Fruit fly (Drosophila melanogaster) Kc167 (cell line): ENCODE data around the gene CG5568.

ENCODE experiments used
- Myc ChIP-seq: fragments of >200 bp; optimal IDR thresholded peaks from 2 replicates; lab custom pipeline; 2017; ENCODE audit warnings: missing external identifiers
- Sin3A ChIP-seq: fragments of >200 bp; optimal IDR thresholded peaks from 2 replicates; lab custom pipeline; 2018; ENCODE audit warnings: missing external identifiers
- h ChIP-seq: fragments of >200 bp; optimal IDR thresholded peaks from 3 replicates; lab custom pipeline; 2018; ENCODE audit warnings: missing external identifiers
- insv ChIP-seq: fragments of >200 bp; optimal IDR thresholded peaks from 3 replicates; lab custom pipeline; 2018; ENCODE audit warnings: missing external identifiers
- psq ChIP-seq: fragments of >200 bp; optimal IDR thresholded peaks from 2 replicates; lab custom pipeline; 2017; ENCODE audit warnings: missing external identifiers
- ttk ChIP-seq: sonication (Bioruptor generic); optimal IDR thresholded peaks from 2 replicates; lab custom pipeline; 2017; ENCODE audit warnings: missing external identifiers

The CG5568 gene

dm6 chr3L:5863868-5864413 is 7.4 kb upstream of the CG5568 start:
- TF ChIP-seq Myc (lab: Kevin White, UChicago) (no peak), psq (lab: Kevin White, UChicago) (no peak), ttk (lab: Kevin White, UChicago) (no peak), insv (lab: Kevin White, UChicago) (no peak), h (lab: Kevin White, UChicago) (no peak), Sin3A (lab: Kevin White, UChicago) (no peak)

dm6 chr3L:5866924-5867323 is 4.4 kb upstream of the CG5568 start:
- TF ChIP-seq Sin3A (lab: Kevin White, UChicago) (no peak), ttk (lab: Kevin White, UChicago) (no peak), psq (lab: Kevin White, UChicago) (no peak), insv (lab: Kevin White, UChicago) (no peak), Myc (lab: Kevin White, UChicago) (no peak), h (lab: Kevin White, UChicago) (no peak)

dm6 chr3L:5869614-5870204 is 1.6 kb upstream of the CG5568 start:
- TF ChIP-seq ttk (lab: Kevin White, UChicago), result no peak

dm6 chr3L:5873011-5873410 is 1.7 kb downstream of the CG5568 start, which contains the start of gene CG18586:
CG18586 (plus strand) TSS chr3L:5873311.
- TF ChIP-seq insv (lab: Kevin White, UChicago), result no peak
- no peak for TF ChIP-seq Myc (lab: Kevin White, UChicago)
- no peak for TF ChIP-seq ttk (lab: Kevin White, UChicago)
- no peak for TF ChIP-seq Sin3A (lab: Kevin White, UChicago)
- no peak for TF ChIP-seq h (lab: Kevin White, UChicago)

dm6 chr3L:5878734-5879291 is 7.5 kb downstream of the CG5568 start:
- TF ChIP-seq psq (lab: Kevin White, UChicago), result no peak
- no peak for TF ChIP-seq Myc (lab: Kevin White, UChicago)
- no peak for TF ChIP-seq h (lab: Kevin White, UChicago)
- no peak for TF ChIP-seq Sin3A (lab: Kevin White, UChicago)
- no peak for TF ChIP-seq ttk (lab: Kevin White, UChicago)
- no peak for TF ChIP-seq insv (lab: Kevin White, UChicago)

- TF ChIP-seq ttk (lab: Kevin White, UChicago), result no peak
- TF ChIP-seq h (lab: Kevin White, UChicago), result no peak
- TF ChIP-seq Myc (lab: Kevin White, UChicago), result no peak
- TF ChIP-seq Sin3A (lab: Kevin White, UChicago), result no peak
- TF ChIP-seq psq (lab: Kevin White, UChicago), result no peak
- no peak for TF ChIP-seq insv (lab: Kevin White, UChicago)
These were observed 10.3 kb downstream of the CG5568 start for dm6 chr3L:5881310-5882208.

- TF ChIP-seq psq (lab: Kevin White, UChicago) (no peak), Myc (lab: Kevin White, UChicago) (no peak), h (lab: Kevin White, UChicago) (no peak), Sin3A (lab: Kevin White, UChicago) (no peak)
These were observed 10.8 kb downstream of the CG5568 start, which contains the start of gene CG13287 for dm6 chr3L:5882209-5882403. CG13287 (plus strand) TSS chr3L:5882304.

- TF ChIP-seq insv (lab: Kevin White, UChicago) (no peak), ttk (lab: Kevin White, UChicago) (no peak), psq (lab: Kevin White, UChicago) (no peak), Sin3A (lab: Kevin White, UChicago) (no peak), Myc (lab: Kevin White, UChicago) (no peak), h (lab: Kevin White, UChicago) (no peak)
These were observed 13.4 kb downstream of the CG5568 start for dm6 chr3L:5884735-5885134.

dm6 chr3L:5891114-5891513 is 19.8 kb downstream of the CG5568 start:
- TF ChIP-seq Myc (lab: Kevin White, UChicago), result no peak
- TF ChIP-seq ttk (lab: Kevin White, UChicago), result no peak
- no peak for TF ChIP-seq insv (lab: Kevin White, UChicago)
- TF ChIP-seq psq (lab: Kevin White, UChicago), result no peak
- TF ChIP-seq h (lab: Kevin White, UChicago), result no peak
- TF ChIP-seq Sin3A (lab: Kevin White, UChicago), result no peak

- no peak for TF ChIP-seq psq (lab: Kevin White, UChicago)
- TF ChIP-seq ttk (lab: Kevin White, UChicago), result no peak
- TF ChIP-seq h (lab: Kevin White, UChicago), result no peak
- no peak for TF ChIP-seq insv (lab: Kevin White, UChicago)
- TF ChIP-seq Myc (lab: Kevin White, UChicago), result no peak
- no peak for TF ChIP-seq Sin3A (lab: Kevin White, UChicago)
These were observed 20.5 kb downstream of the CG5568 start for dm6 chr3L:5891812-5892211.

dm6 chr3L:5893063-5893462 is 21.8 kb downstream of the CG5568 start:
- TF ChIP-seq ttk (lab: Kevin White, UChicago) (no peak), h (lab: Kevin White, UChicago) (no peak), insv (lab: Kevin White, UChicago) (no peak), Myc (lab: Kevin White, UChicago) (no peak), Sin3A (lab: Kevin White, UChicago) (no peak), psq (lab: Kevin White, UChicago) (no peak)
